Fruit fly (Drosophila melanogaster): Measurements from ENCODE around the gene CG4743.

Gene CG4743

dm6 chr3R:25647577-25648257 is 32.6 kb downstream of the CG4743 start (continued):
- TF ChIP-seq CG11696 (GFP tag; IDR thresholded peaks at IDR 0.05) (peak; percentile 94), CG4424 (GFP tag; optimal IDR thresholded peaks at IDR 0.05) (peak; percentile 13), mam (GFP tag; optimal IDR thresholded peaks at IDR 0.05) (no peak), Scr (GFP tag; IDR thresholded peaks at IDR 0.05; ENCODE audit: partially characterized antibody) (peak; percentile 67), da (GFP tag; optimal IDR thresholded peaks at IDR 0.05) (no peak), CG8089 (GFP tag; optimal IDR thresholded peaks at IDR 0.05) (no peak), lov (optimal IDR thresholded peaks at IDR 0.05) (no peak), lov (GFP tag; IDR thresholded peaks at IDR 0.05) (0 out of 3 replicates have a peak, but pooled peaks have one; percentile 64), CG17328 (GFP tag; IDR thresholded peaks at IDR 0.05) (peak; percentile 19; the same call in 1 of the 2 replicates), vvl (GFP tag; IDR thresholded peaks at IDR 0.05) (0 out of 2 replicates have a peak, but pooled peaks have one; percentile 57), lab (GFP tag; optimal IDR thresholded peaks at IDR 0.05) (no peak), zfh1 (GFP tag; IDR thresholded peaks at IDR 0.05) (peak; percentile 62; the same call in 2 of the 3 replicates), CG7271 (tag; optimal IDR thresholded peaks at IDR 0.05) (no peak), Sox102F (GFP tag; optimal IDR thresholded peaks at IDR 0.05) (no peak), Sry-β (GFP tag; optimal IDR thresholded peaks at IDR 0.05) (no peak), CG10979 (tag; optimal IDR thresholded peaks at IDR 0.05) (peak; percentile 37), CG33557 (GFP tag; optimal IDR thresholded peaks at IDR 0.05) (peak; percentile 52), Dll (GFP tag; IDR thresholded peaks at IDR 0.05; ENCODE audit: partially characterized antibody) (peak; percentile 68), CG43689 (GFP tag; IDR thresholded peaks at IDR 0.05) (no peak), ato (GFP tag; IDR thresholded peaks at IDR 0.05; ENCODE audit: partially characterized antibody) (peak; percentile 91; the same call in 1 of the 2 replicates), vnd (GFP tag; IDR thresholded peaks at IDR 0.05; ENCODE audit: partially characterized antibody) (peak; percentile 67), Side (GFP tag; optimal IDR thresholded peaks at IDR 0.05) (peak; percentile 41), trem (tag; optimal IDR thresholded peaks at IDR 0.05) (peak; percentile 49), CTCF (GFP tag; optimal IDR thresholded peaks at IDR 0.05) (peak; percentile 63), wek (GFP tag; optimal IDR thresholded peaks at IDR 0.05) (peak; percentile 32), CG2199 (GFP tag; IDR thresholded peaks at IDR 0.05) (0 out of 3 replicates have a peak, but pooled peaks have one; percentile 55), Dref (GFP tag; IDR thresholded peaks at IDR 0.05) (peak; percentile 50), chn (GFP tag; optimal IDR thresholded peaks at IDR 0.05) (peak; percentile 31), Drgx (GFP tag; IDR thresholded peaks at IDR 0.05) (peak; percentile 66), pum (GFP tag; optimal IDR thresholded peaks at IDR 0.05) (no peak), CG2116 (GFP tag; optimal IDR thresholded peaks at IDR 0.05) (peak; percentile 58), B-H1 (GFP tag; IDR thresholded peaks at IDR 0.05) (no peak), stc (GFP tag; IDR thresholded peaks at IDR 0.05) (no peak), tio (GFP tag; optimal IDR thresholded peaks at IDR 0.05) (no peak), bigmax (GFP tag; optimal IDR thresholded peaks at IDR 0.05) (peak; percentile 44), CG17186 (GFP tag; optimal IDR thresholded peaks at IDR 0.05) (peak; percentile 60), CG12071 (GFP tag; optimal IDR thresholded peaks at IDR 0.05) (no peak), HLH4C (GFP tag; IDR thresholded peaks at IDR 0.05; ENCODE audit: partially characterized antibody) (peak; percentile 91), knrl (GFP tag; IDR thresholded peaks at IDR 0.05; ENCODE audit: partially characterized antibody) (peak; percentile 63), Dad (GFP tag; optimal IDR thresholded peaks at IDR 0.05) (peak; percentile 9), CG8290 (GFP tag; optimal IDR thresholded peaks at IDR 0.05) (peak; percentile 97), CG8290 (tag; optimal IDR thresholded peaks at IDR 0.05) (peak; percentile 65 to 98), CG9797 (GFP tag; optimal IDR thresholded peaks at IDR 0.05) (no peak), CG11695 (GFP tag; IDR thresholded peaks at IDR 0.05) (peak; percentile 82), Dbx (GFP tag; IDR thresholded peaks at IDR 0.05) (peak; percentile 49; the same call in 1 of the 3 replicates), sd (tag; optimal IDR thresholded peaks at IDR 0.05) (peak; percentile 5), hbn (GFP tag; IDR thresholded peaks at IDR 0.05; ENCODE audit: partially characterized antibody) (peak; percentile 55; the same call in 1 of the 2 replicates), hkb (optimal IDR thresholded peaks at IDR 0.05) (no peak), hkb (GFP tag; IDR thresholded peaks at IDR 0.05) (peak; percentile 12; the same call in 1 of the 2 replicates), ara (GFP tag; IDR thresholded peaks at IDR 0.05) (peak; percentile 45; the same call in 1 of the 2 replicates)

Measured in whole organism, embryonic.